Fruit fly (Drosophila melanogaster) whole organism, embryonic: ENCODE measurements around the gene upd2.

Experiments used
- Ada2b ChIP-seq: fragments of 200-800 bp; sonication (Bioruptor generic); IDR thresholded peaks from 2 replicates; pipeline ENCODE4 v1.3.6; 2022; ENCODE audit warnings: missing biosample characterization, missing genetic modification characterization
- Atf3 ChIP-seq: fragments of 200-800 bp; sonication (Bioruptor generic); optimal IDR thresholded peaks from 3 replicates; lab custom pipeline; 2016; ENCODE audit warnings: missing biosample characterization, missing genetic modification characterization
- B-H2 ChIP-seq: fragments of 200-800 bp; sonication (Bioruptor generic); optimal IDR thresholded peaks from 2 replicates; lab custom pipeline; 2018; ENCODE audit warnings: missing biosample characterization, mild to moderate bottlenecking, missing genetic modification characterization
- BtbVII ChIP-seq: fragments of 200-800 bp; sonication (Bioruptor generic); optimal IDR thresholded peaks from 3 replicates; lab custom pipeline; 2017; ENCODE audit warnings: missing biosample characterization, mild to moderate bottlenecking, missing genetic modification characterization
- CG12659 ChIP-seq: fragments of 200-800 bp; sonication (Bioruptor generic); optimal IDR thresholded peaks from 3 replicates; lab custom pipeline; 2017; ENCODE audit warnings: mild to moderate bottlenecking, missing biosample characterization, missing genetic modification reagents, missing genetic modification characterization
- CG1603 ChIP-seq: fragments of 200-800 bp; sonication (Bioruptor generic); optimal IDR thresholded peaks from 2 replicates; lab custom pipeline; 2019; ENCODE audit warnings: missing biosample characterization, mild to moderate bottlenecking, missing genetic modification characterization, moderate library complexity
- CG3726 ChIP-seq: fragments of 200-800 bp; sonication (Bioruptor generic); IDR thresholded peaks from 3 replicates; pipeline ENCODE4, ENCODE4 v1.3.6; 2022; ENCODE audit warnings: missing biosample characterization, missing genetic modification characterization
- CG6791 ChIP-seq: fragments of 200-800 bp; sonication (Bioruptor generic); IDR thresholded peaks from 3 replicates; pipeline ENCODE4 v1.3.6; 2022; ENCODE audit warnings: missing biosample characterization, missing genetic modification characterization; ENCODE audit not compliant: partially characterized antibody
- CG7556 ChIP-seq: fragments of 200-800 bp; sonication (Bioruptor generic); optimal IDR thresholded peaks from 2 replicates; lab custom pipeline; 2017; ENCODE audit warnings: missing biosample characterization, mild to moderate bottlenecking, missing genetic modification characterization
- CG7987 ChIP-seq: fragments of 200-800 bp; sonication (Bioruptor generic); optimal IDR thresholded peaks from 2 replicates; lab custom pipeline; 2018; ENCODE audit warnings: missing biosample characterization, mild to moderate bottlenecking, missing genetic modification characterization, moderate library complexity
- Camta ChIP-seq: fragments of 200-800 bp; sonication (Bioruptor generic); optimal IDR thresholded peaks from 2 replicates; lab custom pipeline; 2016; ENCODE audit warnings: missing biosample characterization, missing genetic modification characterization
- E2f1 ChIP-seq: fragments of 200-800 bp; sonication (Bioruptor generic); IDR thresholded peaks from 2 replicates; pipeline ENCODE4 v1.3.6; 2022; ENCODE audit warnings: missing biosample characterization, missing genetic modification characterization
- E2f2 ChIP-seq: fragments of 200-800 bp; sonication (Bioruptor generic); IDR thresholded peaks from 2 replicates; pipeline ENCODE4 v1.3.6; 2022; ENCODE audit warnings: missing biosample characterization, missing genetic modification characterization
- Gsc ChIP-seq: fragments of 200-800 bp; sonication (Bioruptor generic); IDR thresholded peaks from 2 replicates; pipeline ENCODE4 v1.3.6; 2022; ENCODE audit warnings: missing biosample characterization, missing genetic modification characterization
- HHEX ChIP-seq: fragments of 200-800 bp; sonication (Bioruptor generic); optimal IDR thresholded peaks from 3 replicates; lab custom pipeline; 2017; ENCODE audit warnings: missing biosample characterization, mild to moderate bottlenecking, missing genetic modification characterization, missing genetic modification reagents
- HLH54F ChIP-seq: fragments of 200-800 bp; sonication (Bioruptor generic); optimal IDR thresholded peaks from 3 replicates; lab custom pipeline; 2016; ENCODE audit warnings: missing biosample characterization, missing genetic modification characterization
- HLHmδ ChIP-seq: fragments of 200-800 bp; sonication (Bioruptor generic); optimal IDR thresholded peaks from 2 replicates; lab custom pipeline; 2018; ENCODE audit warnings: missing biosample characterization, mild to moderate bottlenecking, missing genetic modification characterization, moderate library complexity
- Hr78 ChIP-seq, 2 experiments: fragments of 200-800 bp in 1 of 2; fragments of >200 bp in 1 of 2; sonication (Bioruptor generic) in 1 of 2; optimal IDR thresholded peaks; 2 replicates each; lab custom pipeline; 2017 to 2019; ENCODE audit warnings: missing biosample characterization in 2 of 2, missing genetic modification characterization in 2 of 2, mild to moderate bottlenecking in 1 of 2, moderate library complexity in 1 of 2
- Jarid2 ChIP-seq: fragments of 200-800 bp; sonication (Bioruptor generic); optimal IDR thresholded peaks from 3 replicates; lab custom pipeline; 2017; ENCODE audit warnings: mild to moderate bottlenecking, missing biosample characterization, missing genetic modification reagents, missing genetic modification characterization
- NC2α ChIP-seq: fragments of 200-800 bp; sonication (Bioruptor generic); optimal IDR thresholded peaks from 2 replicates; lab custom pipeline; 2016; ENCODE audit warnings: missing biosample characterization, missing genetic modification characterization
- Nf-YC ChIP-seq: fragments of 200-800 bp; optimal IDR thresholded peaks from 3 replicates; lab custom pipeline; 2019; ENCODE audit warnings: missing biosample characterization, mild to moderate bottlenecking, missing genetic modification characterization, moderate library complexity
- Rfx ChIP-seq: fragments of 200-800 bp; sonication (Bioruptor generic); IDR thresholded peaks from 2 replicates; pipeline ENCODE4 v1.3.6; 2022; ENCODE audit warnings: missing biosample characterization, missing genetic modification characterization
- Rx ChIP-seq: fragments of 200-800 bp; sonication (Bioruptor generic); IDR thresholded peaks from 2 replicates; pipeline ENCODE4 v1.3.6; 2022; ENCODE audit warnings: missing biosample characterization, missing genetic modification characterization
- TFAM ChIP-seq: fragments of 200-800 bp; sonication (Bioruptor generic); optimal IDR thresholded peaks from 2 replicates; lab custom pipeline; 2017; ENCODE audit warnings: missing biosample characterization, missing genetic modification characterization, inconsistent platforms
- Trl ChIP-seq, 3 experiments: fragments of >200 bp in 2 of 3; fragments of 200-800 bp in 1 of 3; sonication (Bioruptor generic) in 1 of 3; optimal IDR thresholded peaks; 2 replicates in 1 of 3; 3 replicates in 2 of 3; lab custom pipeline; 2016 to 2017; ENCODE audit warnings: missing biosample characterization in 1 of 3, missing genetic modification characterization in 1 of 3
- abd-A ChIP-seq: fragments of 200-800 bp; sonication (Bioruptor generic); optimal IDR thresholded peaks from 3 replicates; lab custom pipeline; 2019; ENCODE audit warnings: missing biosample characterization, mild to moderate bottlenecking, missing genetic modification characterization, moderate library complexity
- ap ChIP-seq: fragments of 200-800 bp; sonication (Bioruptor generic); IDR thresholded peaks from 2 replicates; pipeline ENCODE4 v1.3.6; 2022; ENCODE audit warnings: missing biosample characterization, missing genetic modification characterization
- ase ChIP-seq: fragments of 200-800 bp; sonication (Bioruptor generic); IDR thresholded peaks from 3 replicates; pipeline ENCODE4 v1.3.6; 2022; ENCODE audit warnings: missing biosample characterization, missing genetic modification characterization
- bbx ChIP-seq: fragments of 200-800 bp; sonication (Bioruptor generic); IDR thresholded peaks from 2 replicates; pipeline ENCODE4 v1.3.6; 2022; ENCODE audit warnings: missing biosample characterization, missing genetic modification characterization; ENCODE audit not compliant: partially characterized antibody
- bcd ChIP-seq: fragments of 200-800 bp; sonication (Bioruptor generic); optimal IDR thresholded peaks from 2 replicates; lab custom pipeline; 2017; ENCODE audit warnings: missing biosample characterization, mild to moderate bottlenecking, missing genetic modification characterization
- bigmax ChIP-seq: fragments of 200-800 bp; sonication (Bioruptor generic); optimal IDR thresholded peaks from 2 replicates; lab custom pipeline; 2018; ENCODE audit warnings: missing biosample characterization, mild to moderate bottlenecking, missing genetic modification characterization
- cad ChIP-seq: fragments of >200 bp; optimal IDR thresholded peaks from 2 replicates; lab custom pipeline; 2017; ENCODE audit warnings: missing biosample characterization, missing genetic modification characterization
- emc ChIP-seq: fragments of 200-800 bp; sonication (Bioruptor generic); optimal IDR thresholded peaks from 2 replicates; lab custom pipeline; 2016; ENCODE audit warnings: missing biosample characterization, missing genetic modification characterization
- ems ChIP-seq: fragments of 200-800 bp; sonication (Bioruptor generic); optimal IDR thresholded peaks from 3 replicates; lab custom pipeline; 2016; ENCODE audit warnings: missing biosample characterization, missing genetic modification characterization
- exex ChIP-seq: fragments of 200-800 bp; sonication (Bioruptor generic); optimal IDR thresholded peaks from 4 replicates; lab custom pipeline; 2018; ENCODE audit warnings: missing biosample characterization, mild to moderate bottlenecking, missing genetic modification characterization, moderate library complexity
- eyg ChIP-seq: fragments of 200-800 bp; sonication (Bioruptor generic); optimal IDR thresholded peaks from 3 replicates; lab custom pipeline; 2016; ENCODE audit warnings: missing biosample characterization, missing genetic modification characterization
- gfzf ChIP-seq: fragments of 200-800 bp; sonication (Bioruptor generic); optimal IDR thresholded peaks from 2 replicates; lab custom pipeline; 2016; ENCODE audit warnings: missing biosample characterization, mild to moderate bottlenecking, missing genetic modification characterization, moderate library complexity
- grau ChIP-seq: fragments of 200-800 bp; optimal IDR thresholded peaks from 3 replicates; lab custom pipeline; 2019; ENCODE audit warnings: missing biosample characterization, mild to moderate bottlenecking, missing genetic modification characterization, moderate library complexity
- hth ChIP-seq: fragments of >200 bp; optimal IDR thresholded peaks from 2 replicates; lab custom pipeline; 2017; ENCODE audit warnings: inconsistent platforms
- ind ChIP-seq: fragments of 200-800 bp; sonication (Bioruptor generic); optimal IDR thresholded peaks from 3 replicates; lab custom pipeline; 2016; ENCODE audit warnings: missing biosample characterization, missing genetic modification characterization
- mam ChIP-seq: fragments of 200-800 bp; sonication (Bioruptor generic); optimal IDR thresholded peaks from 3 replicates; lab custom pipeline; 2016; ENCODE audit warnings: missing biosample characterization, missing genetic modification characterization
- mirr ChIP-seq: fragments of 200-800 bp; sonication (Bioruptor generic); optimal IDR thresholded peaks from 3 replicates; lab custom pipeline; 2018; ENCODE audit warnings: missing biosample characterization, mild to moderate bottlenecking, missing genetic modification characterization
- phol ChIP-seq: fragments of 200-800 bp; sonication (Bioruptor generic); optimal IDR thresholded peaks from 3 replicates; lab custom pipeline; 2018; ENCODE audit warnings: missing biosample characterization, mild to moderate bottlenecking, missing genetic modification characterization, moderate library complexity
- pros ChIP-seq: fragments of 200-800 bp; sonication (Bioruptor generic); optimal IDR thresholded peaks from 3 replicates; lab custom pipeline; 2019; ENCODE audit warnings: missing biosample characterization, mild to moderate bottlenecking, missing genetic modification characterization, moderate library complexity
- pum ChIP-seq: fragments of 200-800 bp; sonication (Bioruptor generic); optimal IDR thresholded peaks from 2 replicates; lab custom pipeline; 2016; ENCODE audit warnings: missing biosample characterization, missing genetic modification characterization
- sima ChIP-seq: fragments of 200-800 bp; sonication (Bioruptor generic); optimal IDR thresholded peaks from 2 replicates; lab custom pipeline; 2016; ENCODE audit warnings: missing biosample characterization, missing genetic modification characterization
- tin ChIP-seq: fragments of 200-800 bp; sonication (Bioruptor generic); optimal IDR thresholded peaks from 3 replicates; lab custom pipeline; 2016; ENCODE audit warnings: missing biosample characterization, missing genetic modification characterization
- tll ChIP-seq, 2 experiments: fragments of 200-800 bp in 1 of 2; fragments of >200 bp in 1 of 2; sonication (Bioruptor generic) in 1 of 2; optimal IDR thresholded peaks; 2 replicates each; lab custom pipeline; 2017 to 2019; ENCODE audit warnings: missing biosample characterization in 2 of 2, missing genetic modification characterization in 2 of 2, mild to moderate bottlenecking in 1 of 2, moderate library complexity in 1 of 2
- tup ChIP-seq: fragments of 200-800 bp; sonication (Bioruptor generic); optimal IDR thresholded peaks from 2 replicates; lab custom pipeline; 2016; ENCODE audit warnings: missing biosample characterization, mild to moderate bottlenecking, missing genetic modification characterization, moderate library complexity
- z ChIP-seq: fragments of 200-800 bp; sonication (Bioruptor generic); IDR thresholded peaks from 3 replicates; pipeline ENCODE4 v1.3.6; 2022; ENCODE audit warnings: missing biosample characterization, missing genetic modification characterization

The upd2 gene

dm6 chrX:18208079-18208865, 34.8 kb downstream of the upd2 start (continued):
- TF ChIP-seq sima (GFP tag; lab: Kevin White, UChicago) (no peak), ase (no peak), CG1603 (tag; lab: Kevin White, UChicago) (no peak), CG12659 (GFP tag; lab: Kevin White, UChicago) (no peak), ap (GFP tag; lab: Robert Waterston, UW) (no peak), eyg (GFP tag; lab: Kevin White, UChicago) (no peak), cad (GFP tag; lab: Kevin White, UChicago) (no peak), NC2α (GFP tag; lab: Kevin White, UChicago) (no peak), hth (lab: Kevin White, UChicago) (no peak), CG3726 (GFP tag; lab: Robert Waterston, UW) (no peak), CG6791 (GFP tag; lab: Robert Waterston, UW) (no peak), gfzf (GFP tag; lab: Kevin White, UChicago) (no peak), emc (GFP tag; lab: Kevin White, UChicago) (no peak), Atf3 (no peak), Jarid2 (GFP tag; lab: Kevin White, UChicago) (no peak), E2f2 (GFP tag; lab: Robert Waterston, UW) (no peak), Camta (GFP tag; lab: Kevin White, UChicago) (no peak), mirr (GFP tag; lab: Kevin White, UChicago) (no peak), Rfx (GFP tag; lab: Robert Waterston, UW) (no peak), bcd (no peak), exex (tag; lab: Kevin White, UChicago) (no peak), ind (GFP tag; lab: Kevin White, UChicago) (no peak), Gsc (GFP tag; lab: Robert Waterston, UW) (no peak), bbx (GFP tag; lab: Robert Waterston, UW) (no peak), tll (GFP tag; optimal IDR thresholded peaks at IDR 0.05; lab: Kevin White, UChicago) (no peak), BtbVII (GFP tag; lab: Kevin White, UChicago) (no peak), Ada2b (GFP tag; lab: Robert Waterston, UW) (no peak), pum (GFP tag; lab: Kevin White, UChicago) (no peak), tup (GFP tag; lab: Kevin White, UChicago) (no peak), Nf-YC (tag; lab: Kevin White, UChicago) (no peak), Trl (optimal IDR thresholded peaks at IDR 0.05; lab: Kevin White, UChicago) (no peak), Trl (GFP tag; optimal IDR thresholded peaks at IDR 0.05; lab: Kevin White, UChicago) (no peak), ems (GFP tag; lab: Kevin White, UChicago) (no peak), HLH54F (GFP tag; lab: Kevin White, UChicago) (no peak), grau (tag; lab: Kevin White, UChicago) (peak; percentile 18), phol (tag; lab: Kevin White, UChicago) (peak; percentile 50), mam (GFP tag; lab: Kevin White, UChicago) (no peak), Rx (GFP tag; lab: Robert Waterston, UW) (no peak), pros (GFP tag; lab: Kevin White, UChicago) (no peak), CG7987 (GFP tag; lab: Kevin White, UChicago) (no peak), CG7556 (GFP tag; lab: Kevin White, UChicago) (peak; percentile 19), tin (no peak), bigmax (GFP tag; lab: Kevin White, UChicago) (no peak), Hr78 (GFP tag; optimal IDR thresholded peaks at IDR 0.05; lab: Kevin White, UChicago) (no peak), E2f1 (GFP tag; lab: Robert Waterston, UW) (no peak), HHEX (GFP tag; lab: Kevin White, UChicago) (no peak), abd-A (no peak), HLHmδ (GFP tag; lab: Kevin White, UChicago) (no peak), z (GFP tag; lab: Robert Waterston, UW) (no peak), TFAM (GFP tag; lab: Kevin White, UChicago) (no peak), B-H2 (GFP tag; lab: Kevin White, UChicago) (no peak)
